Worm (Caenorhabditis elegans): ENCODE data around the gene fnta-1.

Gene fnta-1

DNA sequence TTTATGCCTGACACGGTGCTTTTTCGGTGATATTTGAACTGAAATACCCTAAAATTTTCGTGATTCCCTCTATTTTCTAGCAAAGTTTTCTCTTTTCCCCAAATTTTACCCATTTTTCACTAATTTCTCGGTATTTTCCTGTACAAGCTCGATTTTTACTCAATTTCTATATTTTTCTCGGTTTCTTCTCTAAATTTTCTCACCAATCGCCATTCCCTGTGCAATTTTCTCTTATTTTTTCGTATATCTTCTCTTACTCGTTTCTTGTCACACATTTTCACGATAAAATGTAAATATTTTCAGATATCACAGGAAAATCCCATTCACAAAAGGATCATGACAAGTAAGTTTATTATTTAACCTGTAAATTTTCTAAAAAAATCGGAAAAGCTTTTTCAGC lies 45.7 kb downstream of the fnta-1 start, which contains the start of gene csn-3:
Gene csn-3 (plus strand): TSS at position 301 of the 400 bp plus-strand sequence.
- TF ChIP-seq D2030.7 (GFP tag; IDR thresholded peaks at IDR 0.05) (no peak), ceh-40 (GFP tag; IDR thresholded peaks at IDR 0.05) (no peak), ekl-4 (GFP tag; IDR thresholded peaks at IDR 0.05) (no peak), K12H6.12 (tag; optimal IDR thresholded peaks at IDR 0.05) (no peak), aptf-3 (GFP tag; IDR thresholded peaks at IDR 0.05) (no peak), unc-62 (GFP tag; optimal IDR thresholded peaks at IDR 0.05) (no peak), ceh-79 (tag; optimal IDR thresholded peaks at IDR 0.05) (no peak), lin-35 (GFP tag; optimal IDR thresholded peaks at IDR 0.05) (no peak), ztf-6 (GFP tag; IDR thresholded peaks at IDR 0.05) (no peak)

DNA sequence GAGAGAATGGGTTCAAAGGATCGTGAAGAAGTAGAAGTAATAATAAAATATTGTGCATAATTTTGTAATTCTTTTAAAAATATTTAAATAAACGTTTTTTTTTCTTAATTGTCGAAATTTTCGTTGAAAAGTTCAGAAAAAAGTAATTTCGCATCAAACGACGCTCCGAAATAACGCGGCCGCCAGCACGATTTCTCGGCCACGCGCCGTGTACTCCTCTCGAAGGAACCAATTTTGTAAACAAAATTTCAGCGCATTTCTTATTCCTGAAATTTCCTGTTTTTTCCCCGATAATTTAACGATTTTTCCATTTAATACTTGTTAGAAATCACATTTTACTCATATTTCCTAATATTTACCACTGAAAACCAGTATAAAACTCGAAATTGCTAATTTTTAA lies 48.1 kb downstream of the fnta-1 start, which contains the start of gene Y38C1AA.12:
Gene Y38C1AA.12 (plus strand): TSS at position 211 of the 400 bp plus-strand sequence.
- peak; percentile 41 for TF ChIP-seq F23B12.7 (tag; optimal IDR thresholded peaks at IDR 0.05; ENCODE audit: insufficient read depth)
- no peak for TF ChIP-seq attf-6 (GFP tag; IDR thresholded peaks at IDR 0.05)
- TF ChIP-seq let-607 (tag; optimal IDR thresholded peaks at IDR 0.05): peak in 1 of 2 experiments; percentile 78
- 0 out of 2 replicates have a peak, but pooled peaks have one; percentile 40 for TF ChIP-seq lir-1 (GFP tag; conservative IDR thresholded peaks at IDR 0.05)
- TF ChIP-seq F33H1.4 (GFP tag; IDR thresholded peaks at IDR 0.05): peak; percentile 48; the same call in 1 of the 2 replicates
- no peak for TF ChIP-seq madf-8 (GFP tag; conservative IDR thresholded peaks at IDR 0.05)
- TF ChIP-seq pbrm-1 (GFP tag; IDR thresholded peaks at IDR 0.05): no peak
- no peak for TF ChIP-seq pha-4 (tag; optimal IDR thresholded peaks at IDR 0.05)
- no peak for TF ChIP-seq T26A5.8 (tag; optimal IDR thresholded peaks at IDR 0.05)
- 0 out of 2 replicates have a peak, but pooled peaks have one; percentile 44 for TF ChIP-seq B0336.3 (GFP tag; IDR thresholded peaks at IDR 0.05)
- TF ChIP-seq rec-8 (tag; optimal IDR thresholded peaks at IDR 0.05): peak; percentile 17 to 38
- TF ChIP-seq ceh-27 (GFP tag; optimal IDR thresholded peaks at IDR 0.05): peak; percentile 88
- no peak for TF ChIP-seq cebp-2 (GFP tag; IDR thresholded peaks at IDR 0.05)
- no peak for TF ChIP-seq lsy-27 (tag; optimal IDR thresholded peaks at IDR 0.05; ENCODE audit: borderline replicate concordance, insufficient read depth)
- peak; percentile 48 for TF ChIP-seq tlf-1 (GFP tag; optimal IDR thresholded peaks at IDR 0.05)
- no peak for TF ChIP-seq chd-7 (tag; optimal IDR thresholded peaks at IDR 0.05)
- no peak for TF ChIP-seq ama-1 (optimal IDR thresholded peaks at IDR 0.05)
- no peak for TF ChIP-seq ama-1 (GFP tag; optimal IDR thresholded peaks at IDR 0.05)
- TF ChIP-seq lin-54 (GFP tag; optimal IDR thresholded peaks at IDR 0.05): peak; percentile 65
- peak; percentile 25 for TF ChIP-seq ccch-3 (GFP tag; optimal IDR thresholded peaks at IDR 0.05)
- TF ChIP-seq F52B5.7 (tag; optimal IDR thresholded peaks at IDR 0.05): no peak
- peak; percentile 67 for TF ChIP-seq ceh-100 (GFP tag; IDR thresholded peaks at IDR 0.05)
- TF ChIP-seq lin-40 (tag; optimal IDR thresholded peaks at IDR 0.05): peak; percentile 79
- no peak for TF ChIP-seq C06A6.2 (GFP tag; conservative IDR thresholded peaks at IDR 0.05)
- TF ChIP-seq C17E4.6 (GFP tag; IDR thresholded peaks at IDR 0.05): no peak
- no peak for TF ChIP-seq mxl-1 (tag; optimal IDR thresholded peaks at IDR 0.05)
- TF ChIP-seq nfyb-1 (GFP tag; IDR thresholded peaks at IDR 0.05): no peak
- peak; percentile 54 for TF ChIP-seq ztf-26 (tag; optimal IDR thresholded peaks at IDR 0.05)
- TF ChIP-seq F49E8.2 (tag; optimal IDR thresholded peaks at IDR 0.05; ENCODE audit: insufficient read depth): no peak
- peak; percentile 31 for TF ChIP-seq F57C9.4 (tag; optimal IDR thresholded peaks at IDR 0.05)
- no peak for TF ChIP-seq ceh-79 (tag; optimal IDR thresholded peaks at IDR 0.05)
- peak; percentile 87 for TF ChIP-seq D2030.7 (GFP tag; IDR thresholded peaks at IDR 0.05)
- no peak for TF ChIP-seq mes-4 (tag; optimal IDR thresholded peaks at IDR 0.05)
- peak; percentile 47 for TF ChIP-seq lsl-1 (GFP tag; optimal IDR thresholded peaks at IDR 0.05)
- 0 out of 2 replicates have a peak, but pooled peaks have one; percentile 19 for TF ChIP-seq lin-26 (GFP tag; IDR thresholded peaks at IDR 0.05)
- TF ChIP-seq atf-7 (tag; optimal IDR thresholded peaks at IDR 0.05): no peak
- TF ChIP-seq cebp-1 (GFP tag; IDR thresholded peaks at IDR 0.05): peak; percentile 62
- TF ChIP-seq cebp-1 (tag; optimal IDR thresholded peaks at IDR 0.05): peak; percentile 70
- no peak for TF ChIP-seq snpc-4 (GFP tag; optimal IDR thresholded peaks at IDR 0.05)
- TF ChIP-seq snpc-4 (tag; optimal IDR thresholded peaks at IDR 0.05): peak in 2 of 4 experiments; percentile 5 to 42
- TF ChIP-seq dpl-1 (GFP tag; optimal IDR thresholded peaks at IDR 0.05): peak; percentile 15

Data from whole organism, young adult.